Fruit fly (Drosophila melanogaster): ENCODE results near the gene RasGAP1.

The RasGAP1 gene

DNA sequence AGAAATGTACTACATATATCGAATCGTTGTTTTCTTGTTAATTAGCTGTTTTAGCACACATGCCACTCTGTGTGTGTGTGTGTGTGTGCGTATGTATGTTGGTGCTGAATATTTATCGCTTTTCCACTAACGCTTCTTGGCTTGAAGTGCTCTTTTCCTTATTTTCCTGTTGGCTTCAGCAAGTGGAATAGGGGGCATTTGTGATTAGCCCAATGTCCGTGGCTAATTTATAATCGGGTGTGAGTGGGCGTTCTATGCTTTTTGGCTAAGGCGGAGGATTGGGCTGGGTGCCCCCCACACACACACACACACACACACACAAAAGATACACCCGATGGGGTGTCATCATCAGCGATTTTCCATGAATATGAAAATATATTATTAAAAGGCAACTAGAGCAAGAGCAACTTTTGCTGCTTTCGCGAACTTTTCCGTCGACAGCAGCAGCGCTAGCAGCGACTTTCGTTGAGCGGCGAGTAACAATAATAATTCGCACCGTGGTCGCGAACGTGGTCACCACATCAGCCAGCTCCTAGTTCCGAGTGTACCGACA, 41.7 kb downstream of the RasGAP1 start, which contains the start of gene CG43897:
CG43897 (plus strand) TSS at position 503 of the 553 bp plus-strand sequence.
- no peak for TF ChIP-seq dimm (GFP tag; IDR thresholded peaks at IDR 0.05)
- TF ChIP-seq CG2889 (GFP tag; IDR thresholded peaks at IDR 0.05) = no peak
- no peak for TF ChIP-seq CG16813 (GFP tag; IDR thresholded peaks at IDR 0.05; ENCODE audit: partially characterized antibody)
- no peak for TF ChIP-seq CG17186 (GFP tag; optimal IDR thresholded peaks at IDR 0.05)
- TF ChIP-seq CG13287 (GFP tag; IDR thresholded peaks at IDR 0.05; ENCODE audit: partially characterized antibody) = no peak
- TF ChIP-seq ken (GFP tag; IDR thresholded peaks at IDR 0.05) = no peak
- TF ChIP-seq HLH3B (GFP tag; IDR thresholded peaks at IDR 0.05) = no peak
- TF ChIP-seq Mrtf (GFP tag; IDR thresholded peaks at IDR 0.05) = no peak
- TF ChIP-seq sd (tag; optimal IDR thresholded peaks at IDR 0.05) = peak; percentile 58
- TF ChIP-seq CG8290 (GFP tag; optimal IDR thresholded peaks at IDR 0.05) = no peak
- TF ChIP-seq CG8290 (tag; optimal IDR thresholded peaks at IDR 0.05) = no peak
- no peak for TF ChIP-seq rib (GFP tag; IDR thresholded peaks at IDR 0.05)
- peak; percentile 92 for TF ChIP-seq sr (GFP tag; IDR thresholded peaks at IDR 0.05)
- TF ChIP-seq Atf-2 (GFP tag; optimal IDR thresholded peaks at IDR 0.05) = no peak
- TF ChIP-seq Deaf1 (tag; optimal IDR thresholded peaks at IDR 0.05) = no peak
- peak; percentile 19 for TF ChIP-seq CG10543 (GFP tag; optimal IDR thresholded peaks at IDR 0.05)
- no peak for TF ChIP-seq hkb (optimal IDR thresholded peaks at IDR 0.05)
- no peak for TF ChIP-seq hkb (GFP tag; IDR thresholded peaks at IDR 0.05)
- no peak for TF ChIP-seq CG8359 (GFP tag; optimal IDR thresholded peaks at IDR 0.05; ENCODE audit: borderline replicate concordance)
- TF ChIP-seq en (GFP tag; optimal IDR thresholded peaks at IDR 0.05) = no peak
- TF ChIP-seq CG8765 (GFP tag; IDR thresholded peaks at IDR 0.05) = no peak
- no peak for TF ChIP-seq Ets65A (GFP tag)
- no peak for TF ChIP-seq CG10431 (GFP tag; optimal IDR thresholded peaks at IDR 0.05)
- no peak for TF ChIP-seq her (GFP tag; optimal IDR thresholded peaks at IDR 0.05)
- TF ChIP-seq HLH54F (GFP tag; optimal IDR thresholded peaks at IDR 0.05) = no peak
- no peak for TF ChIP-seq Bgb (GFP tag; IDR thresholded peaks at IDR 0.05; ENCODE audit: partially characterized antibody)
- TF ChIP-seq klu (GFP tag; IDR thresholded peaks at IDR 0.05) = no peak
- TF ChIP-seq Sox100B (GFP tag; optimal IDR thresholded peaks at IDR 0.05) = no peak
- TF ChIP-seq chm (GFP tag; IDR thresholded peaks at IDR 0.05) = no peak
- TF ChIP-seq CG8944 (GFP tag; optimal IDR thresholded peaks at IDR 0.05) = no peak
- no peak for TF ChIP-seq CG8281 (tag; optimal IDR thresholded peaks at IDR 0.05)
- TF ChIP-seq da (GFP tag; optimal IDR thresholded peaks at IDR 0.05) = no peak
- TF ChIP-seq zf30C (GFP tag; optimal IDR thresholded peaks at IDR 0.05) = no peak
- 0 out of 2 replicates have a peak, but pooled peaks have one; percentile 22 for TF ChIP-seq ro (GFP tag; IDR thresholded peaks at IDR 0.05)
- no peak for TF ChIP-seq z (GFP tag; IDR thresholded peaks at IDR 0.05)
- no peak for TF ChIP-seq inv (GFP tag; IDR thresholded peaks at IDR 0.05; ENCODE audit: partially characterized antibody)
- no peak for TF ChIP-seq CG30431 (GFP tag; optimal IDR thresholded peaks at IDR 0.05)
- no peak for TF ChIP-seq CG16863 (GFP tag; optimal IDR thresholded peaks at IDR 0.05)
- no peak for TF ChIP-seq onecut (GFP tag; IDR thresholded peaks at IDR 0.05)
- no peak for TF ChIP-seq stc (GFP tag; IDR thresholded peaks at IDR 0.05)
- no peak for TF ChIP-seq Hr3 (GFP tag; optimal IDR thresholded peaks at IDR 0.05)
- peak; percentile 87 for TF ChIP-seq CG12769 (tag; optimal IDR thresholded peaks at IDR 0.05)
- no peak for TF ChIP-seq br (optimal IDR thresholded peaks at IDR 0.05)
- peak; percentile 26 for TF ChIP-seq cg (GFP tag; optimal IDR thresholded peaks at IDR 0.05)
- TF ChIP-seq chif (GFP tag; optimal IDR thresholded peaks at IDR 0.05) = no peak
- no peak for TF ChIP-seq Bteb2 (GFP tag; optimal IDR thresholded peaks at IDR 0.05)
- no peak for TF ChIP-seq CG11085 (GFP tag; IDR thresholded peaks at IDR 0.05)
- TF ChIP-seq Nf-YB (GFP tag; optimal IDR thresholded peaks at IDR 0.05) = no peak
- TF ChIP-seq Taf1 (GFP tag; IDR thresholded peaks at IDR 0.05) = no peak
- no peak for TF ChIP-seq CG43689 (GFP tag; IDR thresholded peaks at IDR 0.05)
- 0 out of 4 replicates have a peak, but pooled peaks have one; percentile 23 for TF ChIP-seq chinmo (GFP tag; IDR thresholded peaks at IDR 0.05; ENCODE audit: partially characterized antibody)
- no peak for TF ChIP-seq Xrp1 (GFP tag; IDR thresholded peaks at IDR 0.05)

Data from whole organism, embryonic.